Worm (Caenorhabditis elegans) whole organism, young adult: Measurements from ENCODE around the gene moc-3.

ENCODE experiments used
- Y79H2A.3 ChIP-seq: fragments of 200-800 bp; sonication (Bioruptor generic); conservative IDR thresholded peaks from 2 replicates; pipeline ENCODE4 v1.3.6; 2022; ENCODE audit warnings: missing genetic modification reagents, missing genetic modification characterization, missing compliant biosample characterization
- ama-1 ChIP-seq, 3 experiments: fragments of 150-350 bp in 1 of 3; sonication (generic microtip) in 2 of 3; optimal IDR thresholded peaks; 2 replicates each; lab custom pipeline; 2014 to 2018; ENCODE audit warnings: missing biosample characterization in 2 of 3, missing genetic modification characterization in 2 of 3, missing genetic modification reagents in 2 of 3

DNA sequence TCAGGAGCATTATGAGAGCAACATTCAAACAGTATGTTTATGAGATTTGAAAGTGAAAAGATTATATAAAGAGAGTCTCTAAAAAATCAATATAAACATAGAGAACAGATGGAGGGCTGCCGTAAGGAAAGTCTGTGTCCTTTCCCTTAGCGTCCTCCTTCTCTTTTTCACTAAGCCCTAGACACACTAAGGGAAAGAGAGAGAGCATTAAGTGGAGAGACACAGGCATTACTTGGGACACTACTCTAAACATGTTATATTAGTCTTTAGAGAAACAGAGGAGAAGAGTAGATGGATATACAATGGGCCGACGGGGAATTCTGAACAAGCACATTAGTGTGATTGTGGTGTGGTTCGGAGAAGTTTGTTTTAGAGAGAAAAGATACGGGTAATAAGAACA is 34.0 kb upstream of the moc-3 start:
- TF ChIP-seq Y79H2A.3 (GFP tag; lab: Robert Waterston, UW) (no peak), ama-1 (optimal IDR thresholded peaks at IDR 0.05; lab: Kevin White, UChicago) (no peak), ama-1 (GFP tag; optimal IDR thresholded peaks at IDR 0.05; lab: Kevin White, UChicago) (no peak)
